Fruit fly (Drosophila melanogaster) whole organism, wandering third instar larva: ENCODE data around the gene CSN8.

Experiments
- Abd-B ChIP-seq: fragments of >200 bp; optimal IDR thresholded peaks from 2 replicates; lab custom pipeline; 2017; ENCODE audit warnings: missing biosample characterization, missing genetic modification characterization
- CG32264 ChIP-seq: fragments of 200-800 bp; sonication (Bioruptor generic); optimal IDR thresholded peaks from 2 replicates; lab custom pipeline; 2016; ENCODE audit warnings: missing biosample characterization, missing genetic modification characterization
- CG9705 ChIP-seq: fragments of 200-800 bp; sonication (Bioruptor generic); optimal IDR thresholded peaks from 2 replicates; lab custom pipeline; 2018; ENCODE audit warnings: missing biosample characterization, mild to moderate bottlenecking, missing genetic modification characterization
- CrebA ChIP-seq: fragments of 200-800 bp; sonication (Bioruptor generic); optimal IDR thresholded peaks from 2 replicates; lab custom pipeline; 2016; ENCODE audit warnings: missing biosample characterization, mild to moderate bottlenecking, missing genetic modification characterization, borderline replicate concordance
- Dfd ChIP-seq: fragments of >200 bp; optimal IDR thresholded peaks from 2 replicates; lab custom pipeline; 2017; ENCODE audit warnings: missing biosample characterization, missing genetic modification characterization
- Dif ChIP-seq: fragments of 200-275, 200-300 bp; sonication (Bioruptor generic); optimal IDR thresholded peaks from 2 replicates; lab custom pipeline; 2018; ENCODE audit warnings: missing biosample characterization, missing genetic modification characterization; ENCODE audit not compliant: partially characterized antibody
- GATAd ChIP-seq: sonication (Bioruptor generic); optimal IDR thresholded peaks from 2 replicates; lab custom pipeline; 2016; ENCODE audit warnings: missing biosample characterization, missing genetic modification characterization
- HLH106 ChIP-seq: fragments of 200-800 bp; optimal IDR thresholded peaks from 3 replicates; lab custom pipeline; 2019; ENCODE audit warnings: missing biosample characterization, mild to moderate bottlenecking, missing genetic modification characterization, moderate library complexity
- Hnf4 ChIP-seq: fragments of 200-800 bp; sonication (Bioruptor generic); optimal IDR thresholded peaks from 2 replicates; lab custom pipeline; 2016; ENCODE audit warnings: missing biosample characterization, mild to moderate bottlenecking, missing genetic modification characterization
- Hr78 ChIP-seq: fragments of >200 bp; optimal IDR thresholded peaks from 2 replicates; lab custom pipeline; 2017; ENCODE audit warnings: missing biosample characterization, missing genetic modification characterization
- Hr83 ChIP-seq: fragments of 200-300 bp; sonication (Bioruptor generic); optimal IDR thresholded peaks from 2 replicates; lab custom pipeline; 2016; ENCODE audit warnings: missing biosample characterization, mild to moderate bottlenecking, missing genetic modification characterization, moderate library complexity; ENCODE audit not compliant: poor library complexity, severe bottlenecking
- Jra ChIP-seq: sonication (Bioruptor generic); optimal IDR thresholded peaks from 2 replicates; lab custom pipeline; 2016; ENCODE audit warnings: missing biosample characterization, missing genetic modification characterization
- Mio ChIP-seq: sonication (Bioruptor generic); optimal IDR thresholded peaks from 2 replicates; lab custom pipeline; 2016; ENCODE audit warnings: missing biosample characterization, missing genetic modification characterization
- Myc ChIP-seq: fragments of >200 bp; optimal IDR thresholded peaks from 2 replicates; lab custom pipeline; 2017
- N ChIP-seq: fragments of >200 bp; optimal IDR thresholded peaks from 2 replicates; lab custom pipeline; 2018; ENCODE audit warnings: missing biosample characterization, missing external identifiers, missing genetic modification characterization
- OdsH ChIP-seq: fragments of 200-800 bp; sonication (Bioruptor generic); optimal IDR thresholded peaks from 2 replicates; lab custom pipeline; 2016; ENCODE audit warnings: missing biosample characterization, mild to moderate bottlenecking, missing genetic modification characterization
- Rel ChIP-seq, 2 experiments: fragments of 200-800 bp; sonication (Bioruptor generic) in 1 of 2; optimal IDR thresholded peaks; 2 replicates in 1 of 2; 3 replicates in 1 of 2; lab custom pipeline; 2016 to 2019; ENCODE audit warnings: mild to moderate bottlenecking in 2 of 2, missing biosample characterization in 2 of 2, missing genetic modification characterization in 2 of 2, moderate library complexity in 1 of 2
- Sp1 ChIP-seq: fragments of 200-800 bp; sonication (Bioruptor generic); optimal IDR thresholded peaks from 3 replicates; lab custom pipeline; 2019; ENCODE audit warnings: missing biosample characterization, mild to moderate bottlenecking, missing genetic modification characterization, moderate library complexity
- Vsx2 ChIP-seq: fragments of 200-300, 225-300 bp; sonication (Bioruptor generic); optimal IDR thresholded peaks from 2 replicates; lab custom pipeline; 2018; ENCODE audit warnings: missing biosample characterization, missing genetic modification characterization; ENCODE audit not compliant: partially characterized antibody
- br ChIP-seq: fragments of 200-800 bp; sonication (Bioruptor generic); optimal IDR thresholded peaks from 2 replicates; lab custom pipeline; 2016; ENCODE audit warnings: missing biosample characterization, missing genetic modification characterization
- brk ChIP-seq: fragments of 200-800 bp; sonication (Bioruptor generic); optimal IDR thresholded peaks from 2 replicates; lab custom pipeline; 2016; ENCODE audit warnings: missing biosample characterization, mild to moderate bottlenecking, missing genetic modification characterization
- dl ChIP-seq, 2 experiments: fragments of 175-275, 200-275 bp in 1 of 2; fragments of 200-275 bp in 1 of 2; sonication (Bioruptor generic); optimal IDR thresholded peaks; lab custom pipeline; 2018; ENCODE audit warnings: mild to moderate bottlenecking in 2 of 2, missing biosample characterization in 2 of 2, missing genetic modification characterization in 2 of 2, moderate library complexity in 2 of 2; ENCODE audit not compliant: partially characterized antibody in 2 of 2, insufficient read depth in 1 of 2
- dmrt93B ChIP-seq: fragments of 200-800 bp; sonication (Bioruptor generic); optimal IDR thresholded peaks from 2 replicates; lab custom pipeline; 2018; ENCODE audit warnings: missing biosample characterization, mild to moderate bottlenecking, missing genetic modification characterization
- dsf ChIP-seq: sonication (Bioruptor generic); optimal IDR thresholded peaks from 2 replicates; lab custom pipeline; 2016; ENCODE audit warnings: missing biosample characterization, missing genetic modification characterization, borderline replicate concordance
- ey ChIP-seq: fragments of 200-800 bp; sonication (Bioruptor generic); optimal IDR thresholded peaks from 2 replicates; lab custom pipeline; 2016; ENCODE audit warnings: missing biosample characterization, missing genetic modification characterization
- foxo ChIP-seq, 2 experiments: fragments of 200-800 bp; sonication (Bioruptor generic); optimal IDR thresholded peaks; 2 replicates in 1 of 2; 3 replicates in 1 of 2; lab custom pipeline; 2016 to 2017; ENCODE audit warnings: missing biosample characterization in 2 of 2, missing genetic modification characterization in 2 of 2
- fru ChIP-seq: fragments of 200-800 bp; sonication (Bioruptor generic); optimal IDR thresholded peaks from 3 replicates; lab custom pipeline; 2016; ENCODE audit warnings: missing biosample characterization, mild to moderate bottlenecking, missing genetic modification characterization
- h ChIP-seq: fragments of 200-800 bp; sonication (Bioruptor generic); optimal IDR thresholded peaks from 3 replicates; lab custom pipeline; 2016; ENCODE audit warnings: missing biosample characterization, mild to moderate bottlenecking, missing genetic modification characterization
- jim ChIP-seq: fragments of 175-275, 200-325 bp; sonication (Bioruptor generic); optimal IDR thresholded peaks from 2 replicates; lab custom pipeline; 2016; ENCODE audit warnings: missing biosample characterization, mild to moderate bottlenecking, missing genetic modification characterization
- lola ChIP-seq: fragments of >200 bp; optimal IDR thresholded peaks from 2 replicates; lab custom pipeline; 2017; ENCODE audit warnings: missing biosample characterization, missing genetic modification characterization
- pan ChIP-seq: fragments of >200 bp; optimal IDR thresholded peaks from 2 replicates; lab custom pipeline; 2017
- psq ChIP-seq: fragments of 200-800 bp; sonication (Bioruptor generic); optimal IDR thresholded peaks from 3 replicates; lab custom pipeline; 2017; ENCODE audit warnings: missing biosample characterization, mild to moderate bottlenecking, missing genetic modification characterization, moderate library complexity
- rgr ChIP-seq: fragments of 200-800 bp; sonication (Bioruptor generic); optimal IDR thresholded peaks from 3 replicates; lab custom pipeline; 2016; ENCODE audit warnings: missing biosample characterization, mild to moderate bottlenecking, missing genetic modification characterization
- sage ChIP-seq: fragments of 200-800 bp; sonication (Bioruptor generic); optimal IDR thresholded peaks from 2 replicates; lab custom pipeline; 2016; ENCODE audit warnings: missing biosample characterization, mild to moderate bottlenecking, missing genetic modification characterization
- sv ChIP-seq: fragments of 200-800 bp; sonication (Bioruptor generic); optimal IDR thresholded peaks from 3 replicates; lab custom pipeline; 2016; ENCODE audit warnings: missing biosample characterization, missing genetic modification characterization
- tai ChIP-seq: sonication (Bioruptor generic); optimal IDR thresholded peaks from 2 replicates; lab custom pipeline; 2016; ENCODE audit warnings: missing biosample characterization, missing genetic modification characterization
- usp ChIP-seq: fragments of >200 bp; optimal IDR thresholded peaks from 2 replicates; lab custom pipeline; 2017; ENCODE audit warnings: missing biosample characterization, missing genetic modification characterization
- woc ChIP-seq: sonication (Bioruptor generic); optimal IDR thresholded peaks from 2 replicates; lab custom pipeline; 2016; ENCODE audit warnings: missing biosample characterization, mild to moderate bottlenecking, missing genetic modification characterization

CSN8 gene

DNA sequence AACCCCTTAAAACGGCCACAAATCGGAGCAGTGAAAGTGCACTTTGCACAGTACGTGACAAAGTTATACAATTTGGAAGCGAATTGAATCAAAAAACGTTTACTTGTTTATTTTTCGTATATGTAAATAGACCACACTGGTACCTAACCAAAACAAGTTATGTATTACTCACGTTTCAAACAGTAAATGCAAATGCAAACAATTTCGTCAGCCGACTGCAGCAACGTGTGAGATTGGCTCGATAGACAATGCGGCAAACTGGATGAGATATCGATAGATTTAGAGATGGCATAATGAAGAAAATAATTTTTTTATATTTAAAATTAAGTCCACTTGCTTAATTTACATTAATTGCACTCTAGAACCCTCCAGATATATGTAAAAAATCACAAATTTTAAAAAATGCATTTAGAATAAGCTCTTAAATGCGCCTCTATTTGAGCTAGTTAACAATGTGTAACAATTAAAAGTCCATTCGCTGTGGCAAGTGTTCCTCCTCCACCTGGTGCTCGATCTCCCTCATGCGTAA, 16.9 kb downstream of the CSN8 start, which contains the start of gene AlaRS:
TSS of gene AlaRS (minus strand) at position 257 of the 529 bp plus-strand sequence.
- TF ChIP-seq sage (GFP tag; lab: Kevin White, UChicago) (peak; percentile 70), CG9705 (GFP tag; lab: Kevin White, UChicago) (peak; percentile 40), dl (GFP tag; optimal IDR thresholded peaks at IDR 0.05; lab: Kevin White, UChicago; ENCODE audit: insufficient read depth in 1 of 2, partially characterized antibody in 2 of 2) (no peak), Hr78 (GFP tag; lab: Kevin White, UChicago) (no peak), br (GFP tag; lab: Kevin White, UChicago) (peak; percentile 42), Dif (GFP tag; lab: Kevin White, UChicago) (no peak), N (no peak), GATAd (GFP tag; lab: Kevin White, UChicago) (no peak), CrebA (GFP tag; lab: Kevin White, UChicago) (no peak), Jra (GFP tag; lab: Kevin White, UChicago) (peak; percentile 31), Rel (GFP tag; optimal IDR thresholded peaks at IDR 0.05; lab: Kevin White, UChicago) (no peak), Rel (tag; optimal IDR thresholded peaks at IDR 0.05; lab: Kevin White, UChicago) (peak; percentile 24), tai (GFP tag; lab: Kevin White, UChicago) (no peak), foxo (GFP tag; optimal IDR thresholded peaks at IDR 0.05; lab: Kevin White, UChicago) (peak in 1 of 2 experiments; percentile 66), Hnf4 (peak; percentile 76), usp (no peak), Abd-B (GFP tag; lab: Kevin White, UChicago) (no peak), Sp1 (peak; percentile 56), rgr (peak; percentile 69), Mio (GFP tag; lab: Kevin White, UChicago) (no peak), ey (GFP tag; lab: Kevin White, UChicago) (peak; percentile 42), fru (GFP tag; lab: Kevin White, UChicago) (peak; percentile 63), psq (GFP tag; lab: Kevin White, UChicago) (peak; percentile 52), h (peak; percentile 76), CG32264 (no peak), dsf (GFP tag; lab: Kevin White, UChicago) (peak; percentile 15), jim (GFP tag; lab: Kevin White, UChicago) (no peak), woc (GFP tag; lab: Kevin White, UChicago) (peak; percentile 57), pan (lab: Kevin White, UChicago) (no peak), OdsH (peak; percentile 57), Vsx2 (GFP tag; lab: Kevin White, UChicago) (no peak), Hr83 (GFP tag; lab: Kevin White, UChicago) (no peak), sv (GFP tag; lab: Kevin White, UChicago) (peak; percentile 30), HLH106 (tag; lab: Kevin White, UChicago) (peak; percentile 53), dmrt93B (GFP tag; lab: Kevin White, UChicago) (no peak), brk (peak; percentile 65), lola (GFP tag; lab: Kevin White, UChicago) (no peak), Dfd (no peak), Myc (no peak)

DNA sequence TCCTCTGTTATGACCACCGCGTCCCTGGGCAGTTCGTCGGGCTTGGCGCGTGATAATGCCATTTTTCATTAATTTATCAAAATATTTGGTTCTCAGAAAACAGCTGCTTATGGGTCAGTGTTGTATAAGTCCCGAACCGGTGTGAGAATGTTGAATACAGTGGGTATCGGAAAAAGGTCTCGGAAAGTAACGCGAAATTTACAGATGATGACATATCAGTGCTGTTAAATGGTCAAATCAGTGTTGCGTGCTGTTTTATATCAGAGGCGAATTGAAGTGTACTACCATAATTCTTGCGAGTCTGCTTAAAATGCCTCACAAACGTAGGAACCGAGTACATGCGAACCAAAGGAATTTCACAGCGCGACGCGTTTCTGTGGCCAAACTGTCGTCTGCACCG, 18.0 kb downstream of the CSN8 start, which contains the start of the genes CG13392 and Rcd4:
TSS of gene CG13392 (minus strand) at position 162 of the 400 bp plus-strand sequence.
TSS of gene Rcd4 (plus strand) at position 216 of the 400 bp plus-strand sequence.
- peak; percentile 23 for TF ChIP-seq Mio (GFP tag; lab: Kevin White, UChicago)
- TF ChIP-seq CG32264: peak; percentile 49
- no peak for TF ChIP-seq usp
- peak; percentile 68 for TF ChIP-seq HLH106 (tag; lab: Kevin White, UChicago)
- peak; percentile 90 for TF ChIP-seq fru (GFP tag; lab: Kevin White, UChicago)
- no peak for TF ChIP-seq pan (lab: Kevin White, UChicago)
- peak; percentile 74 for TF ChIP-seq OdsH
- peak; percentile 30 for TF ChIP-seq dsf (GFP tag; lab: Kevin White, UChicago)
- peak; percentile 92 for TF ChIP-seq Hnf4
- TF ChIP-seq psq (GFP tag; lab: Kevin White, UChicago): peak; percentile 70
- TF ChIP-seq Dfd: no peak
- TF ChIP-seq CG9705 (GFP tag; lab: Kevin White, UChicago): peak; percentile 37
- TF ChIP-seq Myc: peak; percentile 46
- TF ChIP-seq jim (GFP tag; lab: Kevin White, UChicago): peak; percentile 36
- peak; percentile 46 for TF ChIP-seq sage (GFP tag; lab: Kevin White, UChicago)
- TF ChIP-seq brk: peak; percentile 84
- TF ChIP-seq dl (GFP tag; optimal IDR thresholded peaks at IDR 0.05; lab: Kevin White, UChicago; ENCODE audit: insufficient read depth in 1 of 2, partially characterized antibody in 2 of 2): no peak
- no peak for TF ChIP-seq Vsx2 (GFP tag; lab: Kevin White, UChicago)
- peak; percentile 71 for TF ChIP-seq sv (GFP tag; lab: Kevin White, UChicago)
- TF ChIP-seq CrebA (GFP tag; lab: Kevin White, UChicago): no peak
- peak; percentile 94 for TF ChIP-seq Hr83 (GFP tag; lab: Kevin White, UChicago)
- peak; percentile 85 for TF ChIP-seq br (GFP tag; lab: Kevin White, UChicago)
- peak; percentile 45 for TF ChIP-seq woc (GFP tag; lab: Kevin White, UChicago)
- peak; percentile 24 to 88 for TF ChIP-seq foxo (GFP tag; optimal IDR thresholded peaks at IDR 0.05; lab: Kevin White, UChicago)
- no peak for TF ChIP-seq Dif (GFP tag; lab: Kevin White, UChicago)
- TF ChIP-seq dmrt93B (GFP tag; lab: Kevin White, UChicago): peak; percentile 26
- peak; percentile 83 for TF ChIP-seq Jra (GFP tag; lab: Kevin White, UChicago)
- TF ChIP-seq rgr: peak; percentile 90
- peak; percentile 64 for TF ChIP-seq Sp1
- TF ChIP-seq h: peak; percentile 87
- TF ChIP-seq ey (GFP tag; lab: Kevin White, UChicago): peak; percentile 73
- no peak for TF ChIP-seq Rel (GFP tag; optimal IDR thresholded peaks at IDR 0.05; lab: Kevin White, UChicago)
- TF ChIP-seq Rel (tag; optimal IDR thresholded peaks at IDR 0.05; lab: Kevin White, UChicago): peak; percentile 76
- TF ChIP-seq, all 38 proteins: peak for 25
